Worm (Caenorhabditis elegans) whole organism, L3 larva: ENCODE results near the gene sulp-4.

Source experiments
- aly-2 ChIP-seq: fragments of 150-350 bp; optimal IDR thresholded peaks from 2 replicates; lab custom pipeline; 2014; ENCODE audit warnings: missing biosample characterization, missing genetic modification characterization
- ama-1 ChIP-seq: fragments of 150-350 bp; optimal IDR thresholded peaks from 2 replicates; lab custom pipeline; 2018
- ceh-16 ChIP-seq: sonication (generic microtip); optimal IDR thresholded peaks from 2 replicates; lab custom pipeline; 2017; ENCODE audit warnings: missing biosample characterization, missing genetic modification characterization
- ceh-28 ChIP-seq: fragments of 150-350 bp; optimal IDR thresholded peaks from 2 replicates; lab custom pipeline; 2014; ENCODE audit warnings: missing biosample characterization, missing genetic modification reagents, missing genetic modification characterization
- ceh-82 ChIP-seq: fragments of 150-350 bp; optimal IDR thresholded peaks from 2 replicates; lab custom pipeline; 2014; ENCODE audit warnings: missing biosample characterization, missing genetic modification characterization
- daf-12 ChIP-seq: fragments of 150-350 bp; optimal IDR thresholded peaks from 2 replicates; lab custom pipeline; 2014; ENCODE audit warnings: missing biosample characterization, missing genetic modification reagents, missing genetic modification characterization
- egl-27 ChIP-seq: sonication (generic microtip); optimal IDR thresholded peaks from 4 replicates; lab custom pipeline; 2017; ENCODE audit warnings: missing biosample characterization, missing genetic modification reagents, missing genetic modification characterization
- egl-5 ChIP-seq: fragments of 150-350 bp; optimal IDR thresholded peaks from 2 replicates; lab custom pipeline; 2017; ENCODE audit warnings: missing biosample characterization, missing genetic modification reagents, missing genetic modification characterization, inconsistent platforms
- elt-1 ChIP-seq: fragments of 150-350 bp; optimal IDR thresholded peaks from 2 replicates; lab custom pipeline; 2014; ENCODE audit warnings: missing biosample characterization, missing genetic modification characterization
- elt-2 ChIP-seq: sonication (generic microtip); optimal IDR thresholded peaks from 2 replicates; lab custom pipeline; 2016; ENCODE audit warnings: missing genetic modification reagents, mild to moderate bottlenecking, missing genetic modification characterization, missing compliant biosample characterization
- elt-3 ChIP-seq, 3 experiments: fragments of 150-350 bp in 1 of 3; sonication (generic microtip) in 2 of 3; optimal IDR thresholded peaks; 2 replicates in 2 of 3; 4 replicates in 1 of 3; lab custom pipeline; 2014 to 2017; ENCODE audit warnings: missing biosample characterization in 3 of 3, missing genetic modification characterization in 3 of 3
- eor-1 ChIP-seq, 2 experiments: fragments of 150-350 bp; optimal IDR thresholded peaks; 2 replicates each; lab custom pipeline; 2014 to 2018; ENCODE audit warnings: missing biosample characterization in 2 of 2, missing genetic modification characterization in 2 of 2
- fkh-10 ChIP-seq: sonication (generic microtip); optimal IDR thresholded peaks from 2 replicates; lab custom pipeline; 2017; ENCODE audit warnings: missing biosample characterization, missing genetic modification reagents, missing genetic modification characterization
- fkh-2 ChIP-seq: fragments of 150-350 bp; optimal IDR thresholded peaks from 2 replicates; lab custom pipeline; 2014; ENCODE audit warnings: missing biosample characterization, missing genetic modification reagents, missing genetic modification characterization
- hmg-11 ChIP-seq: sonication (generic microtip); optimal IDR thresholded peaks from 2 replicates; lab custom pipeline; 2016; ENCODE audit warnings: missing genetic modification characterization, missing compliant biosample characterization
- jun-1 ChIP-seq: fragments of 150-350 bp; optimal IDR thresholded peaks from 2 replicates; lab custom pipeline; 2014; ENCODE audit warnings: missing biosample characterization, missing genetic modification reagents, missing genetic modification characterization
- lin-39 ChIP-seq: fragments of 150-350 bp; optimal IDR thresholded peaks from 2 replicates; lab custom pipeline; 2018; ENCODE audit warnings: missing biosample characterization, missing genetic modification reagents, missing genetic modification characterization
- lsy-12 ChIP-seq: sonication (generic microtip); optimal IDR thresholded peaks from 2 replicates; lab custom pipeline; 2016; ENCODE audit warnings: mild to moderate bottlenecking, missing genetic modification characterization, missing compliant biosample characterization
- mdl-1 ChIP-seq: fragments of 150-350 bp; optimal IDR thresholded peaks from 2 replicates; lab custom pipeline; 2014; ENCODE audit warnings: missing biosample characterization, missing genetic modification characterization
- nfya-1 ChIP-seq: sonication (generic microtip); optimal IDR thresholded peaks from 2 replicates; lab custom pipeline; 2017; ENCODE audit warnings: missing genetic modification characterization, mild to moderate bottlenecking, missing compliant biosample characterization, antibody characterized with exemption, moderate library complexity; ENCODE audit not compliant: insufficient read depth
- nhr-11 ChIP-seq: fragments of 150-350 bp; optimal IDR thresholded peaks from 2 replicates; lab custom pipeline; 2014; ENCODE audit warnings: missing biosample characterization, missing genetic modification characterization
- nhr-23 ChIP-seq: fragments of 150-350 bp; optimal IDR thresholded peaks from 2 replicates; lab custom pipeline; 2014; ENCODE audit warnings: missing biosample characterization, missing genetic modification reagents, missing genetic modification characterization
- nhr-237 ChIP-seq: fragments of 150-350 bp; optimal IDR thresholded peaks from 2 replicates; lab custom pipeline; 2014; ENCODE audit warnings: missing biosample characterization, missing genetic modification characterization
- nhr-25 ChIP-seq: sonication (generic microtip); optimal IDR thresholded peaks from 2 replicates; lab custom pipeline; 2017; ENCODE audit warnings: missing biosample characterization, missing genetic modification characterization
- nhr-28 ChIP-seq: fragments of 150-350 bp; optimal IDR thresholded peaks from 2 replicates; lab custom pipeline; 2014; ENCODE audit warnings: missing biosample characterization, missing genetic modification characterization
- nhr-43 ChIP-seq: sonication (generic microtip); optimal IDR thresholded peaks from 2 replicates; lab custom pipeline; 2016; ENCODE audit warnings: mild to moderate bottlenecking, missing genetic modification characterization, missing compliant biosample characterization; ENCODE audit not compliant: poor library complexity, severe bottlenecking
- nhr-76 ChIP-seq: fragments of 150-350 bp; sonication (generic microtip); optimal IDR thresholded peaks from 5 replicates; lab custom pipeline; 2014; ENCODE audit warnings: missing biosample characterization, missing genetic modification characterization
- nhr-77 ChIP-seq: fragments of 150-350 bp; optimal IDR thresholded peaks from 2 replicates; lab custom pipeline; 2014; ENCODE audit warnings: missing biosample characterization, missing genetic modification characterization
- pha-4 ChIP-seq: fragments of 150-350 bp; optimal IDR thresholded peaks from 2 replicates; lab custom pipeline; 2014; ENCODE audit warnings: missing biosample characterization, missing genetic modification reagents, missing genetic modification characterization
- pqm-1 ChIP-seq: fragments of 150-350 bp; optimal IDR thresholded peaks from 2 replicates; lab custom pipeline; 2017; ENCODE audit warnings: missing biosample characterization, missing genetic modification characterization, inconsistent platforms
- sea-2 ChIP-seq: fragments of 150-350 bp; sonication (generic microtip); optimal IDR thresholded peaks from 4 replicates; lab custom pipeline; 2014; ENCODE audit warnings: missing biosample characterization, missing genetic modification reagents, missing genetic modification characterization
- skn-1 ChIP-seq: fragments of 150-350 bp; optimal IDR thresholded peaks from 2 replicates; lab custom pipeline; 2014; ENCODE audit warnings: missing biosample characterization, missing genetic modification characterization
- snpc-4 ChIP-seq: fragments of 150-350 bp; optimal IDR thresholded peaks from 2 replicates; lab custom pipeline; 2014; ENCODE audit warnings: missing biosample characterization, missing genetic modification characterization
- unc-39 ChIP-seq: sonication (generic microtip); optimal IDR thresholded peaks from 4 replicates; lab custom pipeline; 2017; ENCODE audit warnings: missing biosample characterization, missing genetic modification characterization
- unc-62 ChIP-seq: fragments of 150-350 bp; sonication (generic microtip); optimal IDR thresholded peaks from 4 replicates; lab custom pipeline; 2014; ENCODE audit warnings: missing biosample characterization, missing genetic modification reagents, missing genetic modification characterization
- zag-1 ChIP-seq: fragments of 150-350 bp; optimal IDR thresholded peaks from 2 replicates; lab custom pipeline; 2014; ENCODE audit warnings: missing biosample characterization, missing genetic modification characterization

sulp-4 gene

ce11 chrV:11888656-11889055 lies 13.5 kb downstream of the sulp-4 start:
- TF ChIP-seq ama-1 (lab: Kevin White, UChicago) (peak; percentile 97), nhr-43 (tag; lab: Kevin White, UChicago) (peak; percentile 16), daf-12 (tag; lab: Kevin White, UChicago) (no peak), snpc-4 (tag; lab: Kevin White, UChicago) (no peak), nhr-77 (tag; lab: Kevin White, UChicago) (no peak)

ce11 chrV:11889115-11889935 lies 14.2 kb downstream of the sulp-4 start:
- TF ChIP-seq nhr-28 (tag; lab: Kevin White, UChicago): no peak
- TF ChIP-seq egl-27 (tag; lab: Kevin White, UChicago): no peak
- TF ChIP-seq nhr-76 (tag; lab: Kevin White, UChicago): no peak
- TF ChIP-seq pha-4 (tag; lab: Kevin White, UChicago): peak; percentile 88
- TF ChIP-seq egl-5: no peak
- TF ChIP-seq nfya-1 (tag; lab: Kevin White, UChicago): no peak
- TF ChIP-seq lin-39 (tag; lab: Kevin White, UChicago): peak; percentile 45
- no peak for TF ChIP-seq unc-62 (GFP tag; lab: Kevin White, UChicago)
- TF ChIP-seq pqm-1 (tag; lab: Kevin White, UChicago): peak; percentile 49
- peak; percentile 96 for TF ChIP-seq ama-1 (lab: Kevin White, UChicago)
- TF ChIP-seq daf-12 (tag; lab: Kevin White, UChicago): no peak
- TF ChIP-seq nhr-23 (tag; lab: Kevin White, UChicago): peak; percentile 19
- no peak for TF ChIP-seq elt-2 (tag; lab: Kevin White, UChicago)
- TF ChIP-seq lsy-12 (tag; lab: Kevin White, UChicago): peak; percentile 29
- TF ChIP-seq ceh-16 (tag; lab: Kevin White, UChicago): no peak
- TF ChIP-seq elt-3 (tag; optimal IDR thresholded peaks at IDR 0.05; lab: Kevin White, UChicago): no peak
- no peak for TF ChIP-seq zag-1 (tag; lab: Kevin White, UChicago)
- no peak for TF ChIP-seq ceh-28 (tag; lab: Kevin White, UChicago)
- TF ChIP-seq eor-1 (tag; optimal IDR thresholded peaks at IDR 0.05; lab: Kevin White, UChicago): no peak
- TF ChIP-seq aly-2 (tag; lab: Kevin White, UChicago): no peak
- TF ChIP-seq elt-1 (tag; lab: Kevin White, UChicago): no peak
- TF ChIP-seq skn-1 (tag; lab: Kevin White, UChicago): no peak
- no peak for TF ChIP-seq nhr-237 (tag; lab: Kevin White, UChicago)
- no peak for TF ChIP-seq ceh-82 (tag; lab: Kevin White, UChicago)
- TF ChIP-seq nhr-25: no peak
- no peak for TF ChIP-seq jun-1 (tag; lab: Kevin White, UChicago)
- peak; percentile 59 for TF ChIP-seq nhr-43 (tag; lab: Kevin White, UChicago)
- no peak for TF ChIP-seq mdl-1 (tag; lab: Kevin White, UChicago)
- no peak for TF ChIP-seq nhr-77 (tag; lab: Kevin White, UChicago)

- TF ChIP-seq pqm-1 (tag; lab: Kevin White, UChicago): no peak
- no peak for TF ChIP-seq elt-3 (tag; optimal IDR thresholded peaks at IDR 0.05; lab: Kevin White, UChicago)
- no peak for TF ChIP-seq nhr-11 (tag; lab: Kevin White, UChicago)
- no peak for TF ChIP-seq unc-39 (tag; lab: Kevin White, UChicago)
- TF ChIP-seq nhr-25: no peak
- no peak for TF ChIP-seq nhr-43 (tag; lab: Kevin White, UChicago)
- no peak for TF ChIP-seq hmg-11 (tag; lab: Kevin White, UChicago)
- no peak for TF ChIP-seq lsy-12 (tag; lab: Kevin White, UChicago)
- no peak for TF ChIP-seq ceh-82 (tag; lab: Kevin White, UChicago)
- TF ChIP-seq egl-5: no peak
- TF ChIP-seq eor-1 (tag; optimal IDR thresholded peaks at IDR 0.05; lab: Kevin White, UChicago): no peak
- no peak for TF ChIP-seq fkh-2 (tag; lab: Kevin White, UChicago)
- TF ChIP-seq nfya-1 (tag; lab: Kevin White, UChicago): no peak
- TF ChIP-seq sea-2 (GFP tag; lab: Kevin White, UChicago): no peak
- no peak for TF ChIP-seq nhr-237 (tag; lab: Kevin White, UChicago)
- TF ChIP-seq elt-1 (tag; lab: Kevin White, UChicago): no peak
- TF ChIP-seq nhr-77 (tag; lab: Kevin White, UChicago): no peak
- no peak for TF ChIP-seq fkh-10
These were observed 16.1 kb downstream of the sulp-4 start, which contains the start of the genes sodh-2 and srx-76 for ce11 chrV:11891143-11891862. TSS of gene sodh-2 (minus strand) at chrV:11891243. TSS of gene srx-76 (plus strand) at chrV:11891812.
